Fruit fly (Drosophila melanogaster) whole organism, embryonic: ENCODE results near the gene CG44006.
A peak's percentile ranks its signal among the peaks of the same experiment; 100 is the strongest.

Experiments used
- Awh ChIP-seq: fragments of 200-800 bp; sonication (Bioruptor generic); IDR thresholded peaks from 2 replicates; pipeline ENCODE4, ENCODE4 v1.3.6; 2022; ENCODE audit warnings: missing biosample characterization, missing genetic modification characterization
- CG1024 ChIP-seq: fragments of 200-800 bp; sonication (Bioruptor generic); IDR thresholded peaks from 2 replicates; pipeline ENCODE4 v1.3.6; 2022; ENCODE audit warnings: missing biosample characterization, missing genetic modification characterization
- CG11504 ChIP-seq: fragments of 200-800 bp; sonication (Bioruptor generic); optimal IDR thresholded peaks from 3 replicates; lab custom pipeline; 2019; ENCODE audit warnings: missing biosample characterization, mild to moderate bottlenecking, missing genetic modification characterization, moderate library complexity
- CG12104 ChIP-seq: fragments of 200-800 bp; sonication (Bioruptor generic); optimal IDR thresholded peaks from 3 replicates; lab custom pipeline; 2016; ENCODE audit warnings: missing biosample characterization, missing genetic modification characterization
- CG12391 ChIP-seq: fragments of 200-800 bp; sonication (Bioruptor generic); optimal IDR thresholded peaks from 3 replicates; lab custom pipeline; 2018; ENCODE audit warnings: missing biosample characterization, mild to moderate bottlenecking, missing genetic modification characterization, moderate library complexity
- CG15514 ChIP-seq: fragments of 200-800 bp; sonication (Bioruptor generic); optimal IDR thresholded peaks from 3 replicates; lab custom pipeline; 2017; ENCODE audit warnings: missing biosample characterization, missing genetic modification characterization, mild to moderate bottlenecking, moderate library complexity, missing genetic modification reagents
- CG1603 ChIP-seq: fragments of 200-800 bp; sonication (Bioruptor generic); optimal IDR thresholded peaks from 2 replicates; lab custom pipeline; 2019; ENCODE audit warnings: missing biosample characterization, mild to moderate bottlenecking, missing genetic modification characterization, moderate library complexity
- CG1647 ChIP-seq: fragments of 200-800 bp; sonication (Bioruptor generic); optimal IDR thresholded peaks from 3 replicates; lab custom pipeline; 2016; ENCODE audit warnings: missing biosample characterization, missing genetic modification characterization
- CG16813 ChIP-seq: fragments of 200-800 bp; sonication (Bioruptor generic); IDR thresholded peaks from 3 replicates; pipeline ENCODE4 v1.3.6; 2022; ENCODE audit warnings: missing biosample characterization, missing genetic modification characterization; ENCODE audit not compliant: partially characterized antibody
- CG17359 ChIP-seq: fragments of 200-800 bp; sonication (Bioruptor generic); optimal IDR thresholded peaks from 3 replicates; lab custom pipeline; 2018; ENCODE audit warnings: missing biosample characterization, mild to moderate bottlenecking, missing genetic modification characterization, moderate library complexity
- CG18011 ChIP-seq: fragments of 200-800 bp; sonication (Bioruptor generic); optimal IDR thresholded peaks from 2 replicates; lab custom pipeline; 2017; ENCODE audit warnings: missing biosample characterization, missing genetic modification characterization, mild to moderate bottlenecking, moderate library complexity, missing genotype
- CG30431 ChIP-seq: fragments of 200-800 bp; sonication (Bioruptor generic); optimal IDR thresholded peaks from 2 replicates; lab custom pipeline; 2017; ENCODE audit warnings: missing biosample characterization, missing genetic modification characterization
- CG3726 ChIP-seq: fragments of 200-800 bp; sonication (Bioruptor generic); IDR thresholded peaks from 3 replicates; pipeline ENCODE4, ENCODE4 v1.3.6; 2022; ENCODE audit warnings: missing biosample characterization, missing genetic modification characterization
- CG4282 ChIP-seq: fragments of 200-800 bp; sonication (Bioruptor generic); optimal IDR thresholded peaks from 2 replicates; lab custom pipeline; 2016; ENCODE audit warnings: missing biosample characterization, missing genetic modification characterization
- CG4730 ChIP-seq: fragments of 200-800 bp; sonication (Bioruptor generic); IDR thresholded peaks from 2 replicates; pipeline ENCODE4 v1.3.6; 2022; ENCODE audit warnings: missing biosample characterization, missing genetic modification characterization
- CG5180 ChIP-seq: fragments of 200-800 bp; sonication (Bioruptor generic); optimal IDR thresholded peaks from 3 replicates; lab custom pipeline; 2017; ENCODE audit warnings: missing biosample characterization, missing genetic modification characterization, mild to moderate bottlenecking, moderate library complexity, missing genetic modification reagents
- CG8281 ChIP-seq: fragments of 200-800 bp; sonication (Bioruptor generic); optimal IDR thresholded peaks from 2 replicates; lab custom pipeline; 2018; ENCODE audit warnings: missing biosample characterization, mild to moderate bottlenecking, missing genetic modification characterization, moderate library complexity
- CG9609 ChIP-seq: fragments of 200-800 bp; sonication (Bioruptor generic); optimal IDR thresholded peaks from 3 replicates; lab custom pipeline; 2016; ENCODE audit warnings: missing biosample characterization, missing genetic modification characterization
- CG9797 ChIP-seq: fragments of 200-800 bp; sonication (Bioruptor generic); optimal IDR thresholded peaks from 3 replicates; lab custom pipeline; 2018; ENCODE audit warnings: missing biosample characterization, mild to moderate bottlenecking, missing genetic modification characterization
- Dbx ChIP-seq: fragments of 200-800 bp; sonication (Bioruptor generic); IDR thresholded peaks from 3 replicates; pipeline ENCODE4 v1.3.6; 2022; ENCODE audit warnings: missing biosample characterization, missing genetic modification characterization
- Doc3 ChIP-seq: fragments of 200-800 bp; sonication (Bioruptor generic); IDR thresholded peaks from 3 replicates; pipeline ENCODE4 v1.3.6; 2022; ENCODE audit warnings: missing biosample characterization, missing genetic modification characterization; ENCODE audit not compliant: partially characterized antibody
- Eip74EF ChIP-seq, 2 experiments: fragments of 200-800 bp in 1 of 2; fragments of >200 bp in 1 of 2; sonication (Bioruptor generic) in 1 of 2; optimal IDR thresholded peaks; 2 replicates each; lab custom pipeline; 2017 to 2019; ENCODE audit warnings: missing biosample characterization in 2 of 2, missing genetic modification characterization in 2 of 2, mild to moderate bottlenecking in 1 of 2, moderate library complexity in 1 of 2
- Fer1 ChIP-seq: fragments of 200-800 bp; sonication (Bioruptor generic); optimal IDR thresholded peaks from 2 replicates; lab custom pipeline; 2017; ENCODE audit warnings: missing biosample characterization, mild to moderate bottlenecking, missing genetic modification characterization
- H2.0 ChIP-seq: fragments of 200-800 bp; sonication (Bioruptor generic); IDR thresholded peaks from 2 replicates; pipeline ENCODE4 v1.3.6; 2022; ENCODE audit warnings: missing biosample characterization, missing genetic modification characterization
- Hand ChIP-seq: fragments of 200-800 bp; sonication (Bioruptor generic); optimal IDR thresholded peaks from 2 replicates; lab custom pipeline; 2017; ENCODE audit warnings: mild to moderate bottlenecking, missing biosample characterization, missing genetic modification reagents, missing genetic modification characterization
- Hr51 ChIP-seq, 2 experiments: fragments of 200-800 bp; sonication (Bioruptor generic); optimal IDR thresholded peaks; 2 replicates in 1 of 2; 3 replicates in 1 of 2; lab custom pipeline; 2016 to 2018; ENCODE audit warnings: missing biosample characterization in 2 of 2, missing genetic modification characterization in 2 of 2, mild to moderate bottlenecking in 1 of 2, moderate library complexity in 1 of 2
- MTF-1 ChIP-seq: fragments of 200-800 bp; sonication (Bioruptor generic); optimal IDR thresholded peaks from 2 replicates; lab custom pipeline; 2018; ENCODE audit warnings: missing biosample characterization, mild to moderate bottlenecking, missing genetic modification characterization, borderline replicate concordance
- Side ChIP-seq: fragments of 200-800 bp; sonication (Bioruptor generic); optimal IDR thresholded peaks from 2 replicates; lab custom pipeline; 2016; ENCODE audit warnings: missing biosample characterization, missing genetic modification characterization
- Sry-δ ChIP-seq: fragments of 200-800 bp; sonication (Bioruptor generic); optimal IDR thresholded peaks from 2 replicates; lab custom pipeline; 2016; ENCODE audit warnings: missing biosample characterization, missing genetic modification characterization
- Stat92E ChIP-seq, 3 experiments: fragments of >200 bp in 2 of 3; fragments of 200-800 bp in 1 of 3; sonication (Bioruptor generic) in 1 of 3; optimal IDR thresholded peaks; 2 replicates each; lab custom pipeline; 2017 to 2019; ENCODE audit warnings: missing biosample characterization in 3 of 3, missing genetic modification characterization in 3 of 3, mild to moderate bottlenecking in 1 of 3, moderate library complexity in 1 of 3
- Tbp ChIP-seq: fragments of >200 bp; optimal IDR thresholded peaks from 2 replicates; lab custom pipeline; 2018; ENCODE audit warnings: missing biosample characterization, missing genetic modification characterization
- Xrp1 ChIP-seq: fragments of 200-800 bp; sonication (Bioruptor generic); IDR thresholded peaks from 2 replicates; pipeline ENCODE4 v1.3.6; 2022; ENCODE audit warnings: missing biosample characterization, missing genetic modification characterization
- dmrt11E ChIP-seq: fragments of 200-800 bp; sonication (Bioruptor generic); optimal IDR thresholded peaks from 3 replicates; lab custom pipeline; 2018; ENCODE audit warnings: missing biosample characterization, mild to moderate bottlenecking, missing genetic modification characterization, moderate library complexity
- fd102C ChIP-seq: fragments of 200-800 bp; sonication (Bioruptor generic); optimal IDR thresholded peaks from 2 replicates; lab custom pipeline; 2018; ENCODE audit warnings: missing biosample characterization, mild to moderate bottlenecking, missing genetic modification characterization, moderate library complexity
- fu2 ChIP-seq: fragments of 200-800 bp; sonication (Bioruptor generic); optimal IDR thresholded peaks from 2 replicates; lab custom pipeline; 2016; ENCODE audit warnings: missing biosample characterization, missing genetic modification characterization
- jumu ChIP-seq: fragments of 200-800 bp; sonication (Bioruptor generic); optimal IDR thresholded peaks from 3 replicates; lab custom pipeline; 2016; ENCODE audit warnings: missing biosample characterization, missing genetic modification characterization
- maf-S ChIP-seq: fragments of 200-800 bp; sonication (Bioruptor generic); optimal IDR thresholded peaks from 2 replicates; lab custom pipeline; 2016; ENCODE audit warnings: missing biosample characterization, missing genetic modification characterization
- nmo ChIP-seq: fragments of 200-800 bp; sonication (Bioruptor generic); optimal IDR thresholded peaks from 2 replicates; lab custom pipeline; 2018; ENCODE audit warnings: missing biosample characterization, mild to moderate bottlenecking, missing genetic modification characterization, moderate library complexity
- nom ChIP-seq: fragments of 200-800 bp; sonication (Bioruptor generic); optimal IDR thresholded peaks from 2 replicates; lab custom pipeline; 2017; ENCODE audit warnings: missing biosample characterization, missing genetic modification characterization, mild to moderate bottlenecking, moderate library complexity, missing genetic modification reagents
- org-1 ChIP-seq: fragments of 200-800 bp; sonication (Bioruptor generic); optimal IDR thresholded peaks from 2 replicates; lab custom pipeline; 2017; ENCODE audit warnings: missing biosample characterization, missing genetic modification characterization
- otp ChIP-seq: fragments of 200-800 bp; sonication (Bioruptor generic); IDR thresholded peaks from 3 replicates; pipeline ENCODE4, ENCODE4 v1.3.6; 2022; ENCODE audit warnings: missing biosample characterization, missing genetic modification characterization
- pfk ChIP-seq: fragments of 200-800 bp; sonication (Bioruptor generic); optimal IDR thresholded peaks from 2 replicates; lab custom pipeline; 2018; ENCODE audit warnings: missing biosample characterization, mild to moderate bottlenecking, missing genetic modification characterization, moderate library complexity
- sens-2 ChIP-seq: fragments of 200-800 bp; sonication (Bioruptor generic); IDR thresholded peaks from 2 replicates; pipeline ENCODE4 v1.3.6; 2022; ENCODE audit warnings: missing biosample characterization, missing genetic modification characterization
- sima ChIP-seq: fragments of 200-800 bp; sonication (Bioruptor generic); optimal IDR thresholded peaks from 2 replicates; lab custom pipeline; 2016; ENCODE audit warnings: missing biosample characterization, missing genetic modification characterization
- ssp ChIP-seq: fragments of 200-800 bp; sonication (Bioruptor generic); IDR thresholded peaks from 2 replicates; pipeline ENCODE4 v1.3.6; 2022; ENCODE audit warnings: missing biosample characterization, missing genetic modification characterization
- stwl ChIP-seq: fragments of 200-800 bp; sonication (Bioruptor generic); optimal IDR thresholded peaks from 3 replicates; lab custom pipeline; 2018; ENCODE audit warnings: missing biosample characterization, mild to moderate bottlenecking, missing genetic modification characterization, moderate library complexity
- sug ChIP-seq: fragments of 200-800 bp; optimal IDR thresholded peaks from 2 replicates; lab custom pipeline; 2019; ENCODE audit warnings: missing biosample characterization, mild to moderate bottlenecking, missing genetic modification characterization, moderate library complexity
- trh ChIP-seq: fragments of 200-800 bp; sonication (Bioruptor generic); optimal IDR thresholded peaks from 2 replicates; lab custom pipeline; 2016; ENCODE audit warnings: missing biosample characterization, missing genetic modification characterization

CG44006 gene

dm6 chr3L:18029546-18030300, 40.2 kb downstream of the CG44006 start (continued):
- TF ChIP-seq CG11504: peak; percentile 59
- peak; percentile 34 for TF ChIP-seq CG30431 (GFP tag; lab: Kevin White, UChicago)
- TF ChIP-seq MTF-1: peak; percentile 89
- TF ChIP-seq CG12391: peak; percentile 50
- TF ChIP-seq CG15514 (GFP tag; lab: Kevin White, UChicago): peak; percentile 79
- peak; percentile 62 for TF ChIP-seq Side (GFP tag; lab: Kevin White, UChicago)
- peak; percentile 30 for TF ChIP-seq jumu
- peak; percentile 62 for TF ChIP-seq dmrt11E
- TF ChIP-seq Hand (GFP tag; lab: Kevin White, UChicago): peak; percentile 41
- TF ChIP-seq ssp: no peak
- peak; percentile 88 for TF ChIP-seq sug
- peak; percentile 30 for TF ChIP-seq CG12104 (GFP tag; lab: Kevin White, UChicago)
- TF ChIP-seq maf-S (GFP tag; lab: Kevin White, UChicago): peak; percentile 54
- peak; percentile 52 for TF ChIP-seq H2.0 (GFP tag; lab: Robert Waterston, UW)
- peak; percentile 13 for TF ChIP-seq CG9609 (GFP tag; lab: Kevin White, UChicago)
- no peak for TF ChIP-seq Stat92E (GFP tag; optimal IDR thresholded peaks at IDR 0.05; lab: Kevin White, UChicago)
- TF ChIP-seq Eip74EF (GFP tag; optimal IDR thresholded peaks at IDR 0.05; lab: Kevin White, UChicago): peak in 1 of 2 experiments; percentile 18
- peak; percentile 43 for TF ChIP-seq CG8281 (tag; lab: Kevin White, UChicago)
- TF ChIP-seq sens-2 (GFP tag; lab: Robert Waterston, UW): no peak
- TF ChIP-seq Hr51 (GFP tag; optimal IDR thresholded peaks at IDR 0.05; lab: Kevin White, UChicago): peak; percentile 45 to 69
- TF ChIP-seq org-1 (GFP tag; lab: Kevin White, UChicago): peak; percentile 74
- TF ChIP-seq CG1647 (GFP tag; lab: Kevin White, UChicago): peak; percentile 56
- peak; percentile 64 for TF ChIP-seq trh (GFP tag; lab: Kevin White, UChicago)
- peak; percentile 88 for TF ChIP-seq Fer1 (GFP tag; lab: Kevin White, UChicago)
- TF ChIP-seq Sry-δ: peak; percentile 35
- peak; percentile 66 for TF ChIP-seq pfk (GFP tag; lab: Kevin White, UChicago)
- no peak; the same call in 2 of the 3 replicates for TF ChIP-seq CG3726 (GFP tag; lab: Robert Waterston, UW)
- TF ChIP-seq CG9797 (GFP tag; lab: Kevin White, UChicago): peak; percentile 19
- TF ChIP-seq Awh (GFP tag; lab: Robert Waterston, UW): peak; percentile 78
- TF ChIP-seq Doc3 (GFP tag; lab: Robert Waterston, UW): no peak
- TF ChIP-seq nmo: peak; percentile 42
- TF ChIP-seq otp (GFP tag; lab: Robert Waterston, UW): peak; percentile 83; the same call in 2 of the 3 replicates
- TF ChIP-seq CG18011: peak; percentile 31
- TF ChIP-seq CG4282: no peak
- TF ChIP-seq nom (GFP tag; lab: Kevin White, UChicago): peak; percentile 35
- peak; percentile 77 for TF ChIP-seq CG17359
- TF ChIP-seq CG16813 (GFP tag; lab: Robert Waterston, UW): no peak
- peak; percentile 64 for TF ChIP-seq CG5180 (GFP tag; lab: Kevin White, UChicago)
- TF ChIP-seq CG1024: peak; percentile 73
- peak; percentile 67; the same call in 2 of the 3 replicates for TF ChIP-seq Dbx (GFP tag; lab: Robert Waterston, UW)
- TF ChIP-seq Tbp (GFP tag; lab: Kevin White, UChicago): no peak
- TF ChIP-seq fd102C (GFP tag; lab: Kevin White, UChicago): peak; percentile 68
- peak; percentile 34 for TF ChIP-seq stwl
- TF ChIP-seq fu2: no peak
- TF ChIP-seq CG4730: no peak
- peak; percentile 85 for TF ChIP-seq Xrp1 (GFP tag; lab: Robert Waterston, UW)
- TF ChIP-seq sima (GFP tag; lab: Kevin White, UChicago): peak; percentile 45
- peak; percentile 79 for TF ChIP-seq CG1603
